Fruit fly (Drosophila melanogaster) whole organism, embryonic: Measurements from ENCODE around the gene CG32237.

ENCODE experiments used
- CG11504 ChIP-seq: fragments of 200-800 bp; sonication (Bioruptor generic); optimal IDR thresholded peaks from 3 replicates; lab custom pipeline; 2019; ENCODE audit warnings: missing biosample characterization, mild to moderate bottlenecking, missing genetic modification characterization, moderate library complexity
- CG12219 ChIP-seq: fragments of 200-800 bp; sonication (Bioruptor generic); optimal IDR thresholded peaks from 3 replicates; lab custom pipeline; 2018; ENCODE audit warnings: missing biosample characterization, mild to moderate bottlenecking, missing genetic modification characterization
- CG13424 ChIP-seq: fragments of 200-800 bp; sonication (Bioruptor generic); optimal IDR thresholded peaks from 2 replicates; lab custom pipeline; 2019; ENCODE audit warnings: missing biosample characterization, mild to moderate bottlenecking, missing genetic modification characterization, moderate library complexity
- CG15011 ChIP-seq: fragments of 200-800 bp; sonication (Bioruptor generic); optimal IDR thresholded peaks from 3 replicates; lab custom pipeline; 2018; ENCODE audit warnings: missing biosample characterization, mild to moderate bottlenecking, missing genetic modification characterization
- CG15514 ChIP-seq: fragments of 200-800 bp; sonication (Bioruptor generic); optimal IDR thresholded peaks from 3 replicates; lab custom pipeline; 2017; ENCODE audit warnings: missing biosample characterization, missing genetic modification characterization, mild to moderate bottlenecking, moderate library complexity, missing genetic modification reagents
- CG18476 ChIP-seq: fragments of 200-800 bp; sonication (Bioruptor generic); optimal IDR thresholded peaks from 2 replicates; lab custom pipeline; 2016; ENCODE audit warnings: missing biosample characterization, mild to moderate bottlenecking, missing genetic modification characterization
- CG18599 ChIP-seq: fragments of 200-800 bp; sonication (Bioruptor generic); optimal IDR thresholded peaks from 3 replicates; lab custom pipeline; 2017; ENCODE audit warnings: missing biosample characterization, missing genetic modification characterization, mild to moderate bottlenecking, moderate library complexity, missing genetic modification reagents
- CG2199 ChIP-seq: fragments of 200-800 bp; sonication (Bioruptor generic); IDR thresholded peaks from 3 replicates; pipeline ENCODE4 v1.3.6; 2022; ENCODE audit warnings: missing biosample characterization, missing genetic modification characterization
- CG2202 ChIP-seq: fragments of 200-800 bp; sonication (Bioruptor generic); optimal IDR thresholded peaks from 2 replicates; lab custom pipeline; 2018; ENCODE audit warnings: missing biosample characterization, mild to moderate bottlenecking, missing genetic modification characterization
- CG2678 ChIP-seq: fragments of 200-800 bp; sonication (Bioruptor generic); optimal IDR thresholded peaks from 3 replicates; lab custom pipeline; 2019; ENCODE audit warnings: missing biosample characterization, mild to moderate bottlenecking, missing genetic modification characterization, moderate library complexity
- CG3847 ChIP-seq: fragments of 200-800 bp; sonication (Bioruptor generic); IDR thresholded peaks from 2 replicates; pipeline ENCODE4 v1.3.6; 2022; ENCODE audit warnings: missing biosample characterization, missing genetic modification characterization
- CG8290 ChIP-seq, 3 experiments: fragments of 200-800 bp; sonication (Bioruptor generic); optimal IDR thresholded peaks; 2 replicates each; lab custom pipeline; 2016 to 2019; ENCODE audit warnings: missing biosample characterization in 3 of 3, missing genetic modification characterization in 3 of 3, mild to moderate bottlenecking in 2 of 3, moderate library complexity in 1 of 3
- CG8924 ChIP-seq: fragments of 200-800 bp; optimal IDR thresholded peaks from 3 replicates; lab custom pipeline; 2019; ENCODE audit warnings: missing biosample characterization, mild to moderate bottlenecking, missing genetic modification characterization, moderate library complexity
- CoRest ChIP-seq: fragments of 200-800 bp; sonication (Bioruptor generic); optimal IDR thresholded peaks from 3 replicates; lab custom pipeline; 2018; ENCODE audit warnings: missing biosample characterization, mild to moderate bottlenecking, missing genetic modification characterization, moderate library complexity
- D19A ChIP-seq: fragments of 200-800 bp; optimal IDR thresholded peaks from 3 replicates; lab custom pipeline; 2019; ENCODE audit warnings: missing biosample characterization, mild to moderate bottlenecking, missing genetic modification characterization, moderate library complexity
- Ets65A ChIP-seq: fragments of 200-800 bp; sonication (Bioruptor generic); peaks from one replicate; lab custom pipeline; 2016; ENCODE audit warnings: missing biosample characterization, missing genetic modification characterization
- GATAe ChIP-seq: fragments of 200-800 bp; sonication (Bioruptor generic); conservative IDR thresholded peaks from 2 replicates; pipeline ENCODE4 v1.3.6; 2022; ENCODE audit warnings: missing biosample characterization, missing genetic modification characterization
- Hmx ChIP-seq: fragments of 200-800 bp; sonication (Bioruptor generic); optimal IDR thresholded peaks from 2 replicates; lab custom pipeline; 2016; ENCODE audit warnings: missing biosample characterization, missing genetic modification characterization
- Hr78 ChIP-seq, 2 experiments: fragments of 200-800 bp in 1 of 2; fragments of >200 bp in 1 of 2; sonication (Bioruptor generic) in 1 of 2; optimal IDR thresholded peaks; 2 replicates each; lab custom pipeline; 2017 to 2019; ENCODE audit warnings: missing biosample characterization in 2 of 2, missing genetic modification characterization in 2 of 2, mild to moderate bottlenecking in 1 of 2, moderate library complexity in 1 of 2
- Jarid2 ChIP-seq: fragments of 200-800 bp; sonication (Bioruptor generic); optimal IDR thresholded peaks from 3 replicates; lab custom pipeline; 2017; ENCODE audit warnings: mild to moderate bottlenecking, missing biosample characterization, missing genetic modification reagents, missing genetic modification characterization
- Usf ChIP-seq: fragments of 200-800 bp; sonication (Bioruptor generic); optimal IDR thresholded peaks from 2 replicates; lab custom pipeline; 2017; ENCODE audit warnings: missing genotype, missing biosample characterization, missing genetic modification characterization
- chinmo ChIP-seq: fragments of 200-800 bp; sonication (Bioruptor generic); IDR thresholded peaks from 4 replicates; pipeline ENCODE4 v1.3.6; 2022; ENCODE audit warnings: missing biosample characterization, missing genetic modification characterization; ENCODE audit not compliant: partially characterized antibody
- kay ChIP-seq: fragments of 200-800 bp; sonication (Bioruptor generic); optimal IDR thresholded peaks from 2 replicates; lab custom pipeline; 2016; ENCODE audit warnings: missing biosample characterization, missing genetic modification characterization
- lab ChIP-seq: fragments of 200-800 bp; sonication (Bioruptor generic); optimal IDR thresholded peaks from 3 replicates; lab custom pipeline; 2017; ENCODE audit warnings: missing biosample characterization, missing genetic modification characterization, mild to moderate bottlenecking, moderate library complexity, missing genetic modification reagents
- nau ChIP-seq: fragments of 200-800 bp; sonication (Bioruptor generic); optimal IDR thresholded peaks from 3 replicates; lab custom pipeline; 2017; ENCODE audit warnings: missing biosample characterization, mild to moderate bottlenecking, missing genetic modification characterization, missing genetic modification reagents
- nmo ChIP-seq: fragments of 200-800 bp; sonication (Bioruptor generic); optimal IDR thresholded peaks from 2 replicates; lab custom pipeline; 2018; ENCODE audit warnings: missing biosample characterization, mild to moderate bottlenecking, missing genetic modification characterization, moderate library complexity
- nom ChIP-seq: fragments of 200-800 bp; sonication (Bioruptor generic); optimal IDR thresholded peaks from 2 replicates; lab custom pipeline; 2017; ENCODE audit warnings: missing biosample characterization, missing genetic modification characterization, mild to moderate bottlenecking, moderate library complexity, missing genetic modification reagents
- row ChIP-seq: fragments of 200-800 bp; sonication (Bioruptor generic); IDR thresholded peaks from 3 replicates; pipeline ENCODE4 v1.3.6; 2022; ENCODE audit warnings: missing biosample characterization, missing genetic modification characterization
- salm ChIP-seq: fragments of 200-800 bp; sonication (Bioruptor generic); optimal IDR thresholded peaks from 2 replicates; lab custom pipeline; 2018; ENCODE audit warnings: missing biosample characterization, mild to moderate bottlenecking, missing genetic modification characterization
- sd ChIP-seq: fragments of 200-800 bp; sonication (Bioruptor generic); optimal IDR thresholded peaks from 3 replicates; lab custom pipeline; 2018; ENCODE audit warnings: missing biosample characterization, mild to moderate bottlenecking, missing genetic modification characterization, moderate library complexity
- sens ChIP-seq: fragments of 200-800 bp; sonication (Bioruptor generic); peaks from one replicate; lab custom pipeline; 2016; ENCODE audit warnings: missing biosample characterization, missing genetic modification characterization
- slbo ChIP-seq: fragments of 200-800 bp; sonication (Bioruptor generic); IDR thresholded peaks from 2 replicates; pipeline ENCODE4 v1.3.6; 2022; ENCODE audit warnings: missing biosample characterization, missing genetic modification characterization
- stc ChIP-seq: fragments of 200-800 bp; sonication (Bioruptor generic); IDR thresholded peaks from 2 replicates; pipeline ENCODE4 v1.3.6; 2022; ENCODE audit warnings: missing biosample characterization, missing genetic modification characterization
- tgo ChIP-seq: fragments of 200-800 bp; sonication (Bioruptor generic); IDR thresholded peaks from 3 replicates; pipeline ENCODE4 v1.3.6; 2022; ENCODE audit warnings: missing biosample characterization, missing genetic modification characterization
- unc-4 ChIP-seq: fragments of 200-800 bp; sonication (Bioruptor generic); IDR thresholded peaks from 2 replicates; pipeline ENCODE4 v1.3.6; 2022; ENCODE audit warnings: missing biosample characterization, missing genetic modification characterization; ENCODE audit not compliant: partially characterized antibody

CG32237 gene

dm6 chr3L:4852411-4853050, at the start of gene CG32237 (continued):
- TF ChIP-seq stc (GFP tag; lab: Robert Waterston, UW): no peak
- no peak for TF ChIP-seq nau
- no peak for TF ChIP-seq CG12219 (GFP tag; lab: Kevin White, UChicago)
- peak; percentile 32; the same call in 1 of the 2 replicates for TF ChIP-seq slbo (GFP tag; lab: Robert Waterston, UW)
- no peak for TF ChIP-seq CG2202 (tag; lab: Kevin White, UChicago)
- TF ChIP-seq nom (GFP tag; lab: Kevin White, UChicago): no peak
- TF ChIP-seq D19A (tag; lab: Kevin White, UChicago): no peak
- peak; percentile 45 for TF ChIP-seq CoRest
- no peak for TF ChIP-seq CG15011 (GFP tag; lab: Kevin White, UChicago)
- TF ChIP-seq CG2199 (GFP tag; lab: Robert Waterston, UW): no peak
- TF ChIP-seq Usf (GFP tag; lab: Kevin White, UChicago): no peak
- TF ChIP-seq CG13424 (tag; lab: Kevin White, UChicago): peak; percentile 48
- TF ChIP-seq CG2678 (tag; lab: Kevin White, UChicago): peak; percentile 64
- TF ChIP-seq nmo: peak; percentile 8
- peak; percentile 11 for TF ChIP-seq CG18599 (GFP tag; lab: Kevin White, UChicago)
- no peak for TF ChIP-seq tgo
- peak; percentile 31 for TF ChIP-seq CG8924 (tag; lab: Kevin White, UChicago)
- TF ChIP-seq CG11504: peak; percentile 40

- 0 out of 2 replicates have a peak, but pooled peaks have one; percentile 8 for TF ChIP-seq GATAe
- TF ChIP-seq Hmx: no peak
- TF ChIP-seq CG18476 (GFP tag; lab: Kevin White, UChicago): no peak
- TF ChIP-seq sens (GFP tag; lab: Kevin White, UChicago): peak; percentile 28
- 0 out of 4 replicates have a peak, but pooled peaks have one; percentile 12 for TF ChIP-seq chinmo
- TF ChIP-seq salm: no peak
- peak; percentile 40 for TF ChIP-seq kay (GFP tag; lab: Kevin White, UChicago)
- TF ChIP-seq unc-4 (GFP tag; lab: Robert Waterston, UW): no peak
- peak; percentile 78 for TF ChIP-seq sd (tag; lab: Kevin White, UChicago)
- TF ChIP-seq, all 482 proteins: peak for 5
Measured at dm6 chr3L:4899117-4899516, 46.9 kb upstream of the CG32237 start.

- TF ChIP-seq chinmo (0 out of 4 replicates have a peak, but pooled peaks have one; percentile 44), GATAe (peak; percentile 94), CG15514 (GFP tag; lab: Kevin White, UChicago) (peak; percentile 8), Hr78 (GFP tag; optimal IDR thresholded peaks at IDR 0.05; lab: Kevin White, UChicago) (peak in 1 of 2 experiments; percentile 57), CG3847 (GFP tag; lab: Robert Waterston, UW) (no peak), row (GFP tag; lab: Robert Waterston, UW) (peak; percentile 39; the same call in 1 of the 3 replicates), lab (peak; percentile 18), Ets65A (GFP tag; lab: Kevin White, UChicago) (no peak), CG8290 (GFP tag; optimal IDR thresholded peaks at IDR 0.05; lab: Kevin White, UChicago) (no peak), CG8290 (tag; optimal IDR thresholded peaks at IDR 0.05; lab: Kevin White, UChicago) (peak in 1 of 2 experiments; percentile 1), Jarid2 (GFP tag; lab: Kevin White, UChicago) (peak; percentile 2)
Measured at dm6 chr3L:4898647-4899046, 46.4 kb upstream of the CG32237 start, which contains the start of gene hoka. Gene hoka (plus strand): TSS chr3L:4898900.
